Fruit fly (Drosophila melanogaster) S2 (cell line): ENCODE results near the gene Pi4KIIIalpha.
A peak's percentile ranks its signal among the peaks of the same experiment; 100 is the strongest.

Source experiments
- CG8478 ChIP-seq: fragments of >200 bp; optimal IDR thresholded peaks from 2 replicates; lab custom pipeline; 2018
- CTCF ChIP-seq, 2 experiments: fragments of >200 bp; optimal IDR thresholded peaks; 2 replicates each; lab custom pipeline; 2018

The Pi4KIIIalpha gene

DNA sequence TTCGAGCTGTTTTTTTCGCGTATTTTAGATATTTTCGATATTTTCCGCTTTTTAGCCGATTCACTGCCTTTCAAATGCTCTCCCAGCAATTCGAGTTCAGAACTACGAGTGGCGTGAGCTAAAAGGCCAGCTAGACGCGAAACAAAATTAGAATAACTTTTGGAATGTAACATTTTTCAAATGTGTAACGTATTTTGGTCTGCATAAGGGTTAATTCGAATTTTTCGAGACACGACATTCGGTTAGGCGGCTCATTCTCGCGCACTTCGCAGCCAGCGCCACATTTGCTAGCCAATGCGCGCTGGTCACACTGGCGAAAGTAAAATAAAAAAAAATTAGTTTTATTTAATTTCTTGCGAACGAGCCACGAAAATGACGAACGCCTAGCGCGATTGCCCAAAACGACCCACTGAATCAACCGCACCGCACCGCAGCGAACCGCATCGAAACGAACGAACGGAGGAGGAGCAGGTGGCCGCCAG lies at the start of gene Pi4KIIIalpha, which contains the start of gene brv3:
Gene Pi4KIIIalpha (plus strand): TSS at position 280 of the 482 bp plus-strand sequence.
Gene brv3 (minus strand): TSS at position 51 of the 482 bp plus-strand sequence.
- TF ChIP-seq CTCF (optimal IDR thresholded peaks at IDR 0.05; lab: Kevin White, UChicago) (peak in 1 of 2 experiments; percentile 18), CG8478 (no peak)

dm6 chrX:2580319-2581008 lies 44.1 kb upstream of the Pi4KIIIalpha start, which contains the start of the genes Vha36-3 and AANATL7:
Vha36-3 (minus strand) TSS chrX:2580560.
AANATL7 (plus strand) TSS chrX:2580958.
- TF ChIP-seq CTCF (optimal IDR thresholded peaks at IDR 0.05; lab: Kevin White, UChicago): no peak

DNA sequence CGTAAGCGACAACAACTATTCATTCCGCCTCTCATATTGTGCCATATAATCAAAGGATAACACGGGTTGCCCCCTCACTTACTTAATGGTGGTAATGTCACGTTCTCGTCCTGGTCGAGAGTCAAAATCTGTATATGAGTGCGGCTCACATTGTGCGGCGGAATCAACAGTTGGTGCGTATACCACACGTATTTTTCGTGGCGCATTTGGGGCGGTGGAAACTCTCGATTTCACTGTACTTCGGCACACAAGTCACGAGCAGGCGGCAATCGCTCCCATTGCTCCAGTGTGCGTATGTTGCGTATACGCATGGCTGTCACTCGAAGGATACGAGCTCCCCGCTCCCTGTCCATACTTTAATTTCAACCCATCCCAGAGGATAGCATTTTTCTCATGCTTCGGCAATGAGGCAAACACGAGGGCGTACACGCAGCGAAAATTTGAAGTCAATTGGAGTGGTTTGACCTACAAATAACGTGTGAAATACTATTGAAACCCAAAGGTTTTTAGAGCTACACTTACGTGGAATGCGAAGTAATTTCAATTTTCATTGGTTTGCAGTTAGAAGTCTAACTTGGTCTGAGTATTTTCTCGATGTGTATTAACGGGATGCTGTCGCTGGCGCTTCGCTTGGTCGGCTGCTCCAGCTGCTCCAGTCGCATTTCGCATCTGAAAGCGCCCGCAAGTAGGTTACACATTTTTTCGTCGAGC lies 42.7 kb upstream of the Pi4KIIIalpha start:
- TF ChIP-seq CG8478 (no peak), CTCF (optimal IDR thresholded peaks at IDR 0.05; lab: Kevin White, UChicago) (no peak)

DNA sequence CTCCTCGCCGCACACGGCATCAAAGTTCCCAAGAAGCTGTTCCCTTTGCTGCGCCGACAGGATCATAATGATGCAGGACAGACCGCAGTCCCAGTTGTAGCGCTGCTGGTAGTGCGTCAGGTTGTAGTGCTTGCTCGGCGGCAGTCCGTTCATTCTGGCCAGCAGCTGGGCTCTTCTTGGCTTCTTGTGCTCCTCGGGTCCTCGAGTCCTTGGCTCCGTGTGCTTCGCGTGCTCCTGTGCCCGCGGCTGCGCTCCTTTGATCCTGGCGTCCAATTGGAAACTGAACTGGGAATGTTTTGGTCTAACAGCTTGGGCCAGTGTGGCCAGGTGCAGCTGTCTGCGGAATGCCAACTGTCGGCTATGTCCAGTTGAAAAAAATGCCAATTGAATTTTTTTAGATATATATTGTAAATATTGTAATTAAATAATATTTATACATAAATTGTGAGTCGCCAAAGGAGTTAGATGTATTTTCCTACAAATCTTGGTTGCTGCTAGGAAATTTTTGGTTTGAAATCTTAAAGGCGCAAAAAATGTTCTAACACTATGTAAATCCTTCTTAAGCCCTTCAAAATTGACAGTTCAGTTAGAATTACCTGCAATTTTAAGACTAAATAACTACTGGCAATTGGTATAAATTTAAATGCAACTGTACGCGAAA lies 39.4 kb upstream of the Pi4KIIIalpha start, which contains the start of gene CG13760:
Gene CG13760 (minus strand): TSS at position 645 of the 661 bp plus-strand sequence.
- TF ChIP-seq CG8478 (no peak), CTCF (optimal IDR thresholded peaks at IDR 0.05; lab: Kevin White, UChicago) (no peak)

DNA sequence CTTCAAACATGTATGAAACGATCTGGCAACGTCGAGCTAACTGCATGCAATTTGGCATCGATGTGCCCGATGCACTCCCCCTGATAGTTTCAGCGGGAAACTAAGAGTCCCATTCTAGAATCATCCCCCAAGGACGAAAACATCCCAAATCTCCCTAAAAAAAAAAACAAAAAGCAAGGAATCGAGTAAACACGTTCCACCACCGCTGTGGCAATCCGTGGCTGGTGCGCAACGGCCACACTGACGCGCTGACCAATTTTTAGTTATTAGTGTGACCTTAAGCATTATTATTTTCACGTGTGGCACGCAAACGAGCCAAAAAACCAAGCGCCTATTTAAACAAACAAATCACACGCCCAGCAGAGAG lies 38.9 kb upstream of the Pi4KIIIalpha start, which contains the start of gene wds:
Gene wds (plus strand): TSS at position 265 of the 367 bp plus-strand sequence.
- TF ChIP-seq CG8478 (no peak), CTCF (optimal IDR thresholded peaks at IDR 0.05; lab: Kevin White, UChicago) (peak in 1 of 2 experiments; percentile 19)

- TF ChIP-seq CTCF (optimal IDR thresholded peaks at IDR 0.05; lab: Kevin White, UChicago): peak in 1 of 2 experiments; percentile 11
- TF ChIP-seq CG8478: no peak
Measured at dm6 chrX:2588415-2589411, 35.9 kb upstream of the Pi4KIIIalpha start, which contains the start of gene egh. egh (plus strand) TSS chrX:2588503.

dm6 chrX:2589446-2590038 lies 35.1 kb upstream of the Pi4KIIIalpha start:
- TF ChIP-seq CTCF (optimal IDR thresholded peaks at IDR 0.05; lab: Kevin White, UChicago) (no peak), CG8478 (no peak)

DNA sequence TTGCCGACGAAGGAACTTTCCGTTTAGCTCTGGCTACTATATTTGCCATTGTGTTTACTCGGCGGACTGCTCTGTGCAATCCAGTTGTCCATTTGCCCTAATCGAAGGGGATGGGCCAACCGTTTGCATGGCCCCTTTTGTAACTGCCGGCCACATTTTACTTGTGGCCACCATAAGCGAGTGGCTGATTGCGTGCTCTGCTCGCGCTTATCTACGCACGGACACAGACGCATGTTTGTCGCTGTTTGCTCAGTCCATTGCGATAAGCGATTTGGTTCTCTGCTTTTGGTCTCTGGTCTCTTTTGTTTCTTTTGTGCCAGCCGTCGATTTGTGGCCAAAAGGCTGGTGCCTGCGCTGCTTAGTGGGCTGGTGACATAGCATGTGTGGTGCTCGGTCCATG lies 34.0 kb upstream of the Pi4KIIIalpha start:
- no peak for TF ChIP-seq CG8478
- TF ChIP-seq CTCF (optimal IDR thresholded peaks at IDR 0.05; lab: Kevin White, UChicago): no peak

DNA sequence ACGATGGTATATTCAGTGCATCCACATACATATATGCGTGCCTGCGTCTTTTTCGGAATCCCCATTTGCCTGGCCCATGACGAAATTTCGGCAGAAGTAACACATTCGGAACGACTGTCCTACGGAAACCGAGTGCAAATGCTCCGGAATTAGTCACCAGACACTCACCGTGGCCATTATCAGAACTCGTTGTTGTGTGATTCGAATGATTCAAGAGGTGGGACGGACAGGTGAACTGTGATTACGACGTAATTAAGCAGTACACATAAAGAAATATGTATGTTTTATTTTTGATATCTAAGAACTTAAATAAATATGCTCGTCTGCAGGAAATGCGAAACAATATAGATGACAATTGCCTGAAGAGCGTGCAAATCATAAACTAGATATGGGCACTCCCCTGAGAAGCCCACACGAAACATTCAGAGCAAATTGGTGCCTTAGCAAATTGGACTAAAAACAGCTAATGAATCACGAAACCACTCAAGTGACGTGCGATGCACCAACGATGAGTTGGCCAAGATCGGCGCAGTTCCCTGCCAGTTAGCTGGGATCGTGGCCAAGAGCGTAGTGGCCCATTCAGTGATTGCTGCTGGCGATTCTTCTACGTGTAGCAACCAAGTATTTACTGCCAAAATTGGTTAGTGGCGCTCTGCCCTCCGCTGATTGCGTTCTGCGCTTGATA lies 33.1 kb upstream of the Pi4KIIIalpha start:
- TF ChIP-seq CTCF (optimal IDR thresholded peaks at IDR 0.05; lab: Kevin White, UChicago) (no peak), CG8478 (no peak)

dm6 chrX:2592243-2592642 lies 32.4 kb upstream of the Pi4KIIIalpha start:
- TF ChIP-seq CG8478: no peak
- no peak for TF ChIP-seq CTCF (optimal IDR thresholded peaks at IDR 0.05; lab: Kevin White, UChicago)

DNA sequence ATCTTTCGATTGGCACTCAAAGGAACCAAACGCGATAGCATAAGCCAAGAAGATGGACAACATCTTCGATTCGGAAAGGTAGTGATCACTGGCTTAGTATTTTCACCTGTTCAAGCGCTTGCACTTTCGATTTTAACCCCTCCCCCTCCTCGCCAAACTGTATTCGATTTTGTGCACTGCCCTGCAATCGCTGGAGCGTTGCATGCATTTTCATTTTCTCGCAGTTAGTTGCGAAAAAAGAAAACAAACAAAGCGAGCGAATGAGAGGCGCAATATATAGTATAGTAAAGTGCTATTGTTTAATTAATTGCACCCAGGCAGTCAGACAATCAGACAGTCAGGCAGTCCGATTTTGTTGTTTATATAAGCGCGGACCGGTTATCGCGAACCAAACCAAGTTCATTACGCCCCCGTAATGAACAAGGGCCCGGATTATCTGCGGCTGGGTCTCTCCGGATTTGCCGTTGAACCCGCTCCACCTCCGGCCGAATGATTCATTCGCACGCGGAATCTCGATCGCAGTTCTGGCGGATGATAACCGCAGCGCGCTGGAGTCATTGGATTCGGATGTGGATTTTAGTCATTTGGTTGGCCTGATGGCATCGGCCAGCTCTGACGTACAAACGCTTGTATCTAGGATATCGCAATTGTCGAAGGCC lies 31.4 kb upstream of the Pi4KIIIalpha start:
- TF ChIP-seq CTCF (optimal IDR thresholded peaks at IDR 0.05; lab: Kevin White, UChicago): no peak
- TF ChIP-seq CG8478: no peak

DNA sequence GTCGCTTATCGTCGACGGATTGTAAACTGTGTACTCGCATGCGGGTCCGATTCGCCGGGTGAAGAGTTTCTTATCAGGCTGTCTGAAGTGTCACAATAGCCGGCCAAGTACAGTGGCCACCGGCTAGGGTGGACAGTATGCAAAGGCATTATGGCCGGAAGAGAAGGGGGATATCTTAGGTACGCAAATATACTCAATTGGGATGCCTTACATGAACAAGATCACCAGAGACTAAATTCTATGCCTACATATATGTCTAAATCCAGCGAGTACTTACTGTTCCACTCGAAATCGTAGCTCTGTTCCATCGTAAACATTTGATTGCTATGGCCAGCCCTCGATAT lies 30.9 kb upstream of the Pi4KIIIalpha start:
- no peak for TF ChIP-seq CTCF (optimal IDR thresholded peaks at IDR 0.05; lab: Kevin White, UChicago)
- no peak for TF ChIP-seq CG8478
